Fruit fly (Drosophila melanogaster) whole organism, embryonic: Measurements from ENCODE around the gene trem.
A peak's percentile ranks its signal among the peaks of the same experiment; 100 is the strongest.

Experiments
- Bteb2 ChIP-seq: fragments of 200-800 bp; sonication (Bioruptor generic); optimal IDR thresholded peaks from 2 replicates; lab custom pipeline; 2016; ENCODE audit warnings: missing biosample characterization, missing genetic modification characterization
- CG10274 ChIP-seq: fragments of 200-800 bp; sonication (Bioruptor generic); optimal IDR thresholded peaks from 3 replicates; lab custom pipeline; 2017; ENCODE audit warnings: missing biosample characterization, mild to moderate bottlenecking, missing genetic modification characterization
- CG10431 ChIP-seq: fragments of 200-800 bp; sonication (Bioruptor generic); optimal IDR thresholded peaks from 3 replicates; lab custom pipeline; 2018; ENCODE audit warnings: missing biosample characterization, mild to moderate bottlenecking, missing genetic modification characterization
- CG11085 ChIP-seq: fragments of 200-800 bp; sonication (Bioruptor generic); IDR thresholded peaks from 2 replicates; pipeline ENCODE4 v1.3.6; 2022; ENCODE audit warnings: missing biosample characterization, missing genetic modification characterization
- CG12071 ChIP-seq: fragments of 200-800 bp; sonication (Bioruptor generic); optimal IDR thresholded peaks from 3 replicates; lab custom pipeline; 2018; ENCODE audit warnings: missing biosample characterization, mild to moderate bottlenecking, missing genetic modification characterization
- CG12391 ChIP-seq: fragments of 200-800 bp; sonication (Bioruptor generic); optimal IDR thresholded peaks from 3 replicates; lab custom pipeline; 2018; ENCODE audit warnings: missing biosample characterization, mild to moderate bottlenecking, missing genetic modification characterization, moderate library complexity
- CG13123 ChIP-seq: fragments of 200-800 bp; sonication (Bioruptor generic); optimal IDR thresholded peaks from 2 replicates; lab custom pipeline; 2016; ENCODE audit warnings: missing biosample characterization, missing genetic modification characterization
- CG2678 ChIP-seq: fragments of 200-800 bp; sonication (Bioruptor generic); optimal IDR thresholded peaks from 3 replicates; lab custom pipeline; 2019; ENCODE audit warnings: missing biosample characterization, mild to moderate bottlenecking, missing genetic modification characterization, moderate library complexity
- CG31365 ChIP-seq: fragments of 200-800 bp; sonication (Bioruptor generic); optimal IDR thresholded peaks from 2 replicates; lab custom pipeline; 2018; ENCODE audit warnings: missing biosample characterization, mild to moderate bottlenecking, missing genetic modification characterization
- CG31441 ChIP-seq: fragments of 200-800 bp; sonication (Bioruptor generic); IDR thresholded peaks from 2 replicates; pipeline ENCODE4 v1.3.6; 2022; ENCODE audit warnings: missing biosample characterization, missing genetic modification characterization
- CG32772 ChIP-seq: fragments of 200-800 bp; sonication (Bioruptor generic); IDR thresholded peaks from 2 replicates; pipeline ENCODE4 v1.3.6; 2022; ENCODE audit warnings: missing biosample characterization, missing genetic modification characterization
- CG3726 ChIP-seq: fragments of 200-800 bp; sonication (Bioruptor generic); IDR thresholded peaks from 3 replicates; pipeline ENCODE4, ENCODE4 v1.3.6; 2022; ENCODE audit warnings: missing biosample characterization, missing genetic modification characterization
- CG3995 ChIP-seq: fragments of 200-800 bp; sonication (Bioruptor generic); optimal IDR thresholded peaks from 3 replicates; lab custom pipeline; 2016; ENCODE audit warnings: missing biosample characterization, missing genetic modification characterization
- CG6683 ChIP-seq: fragments of 200-800 bp; sonication (Bioruptor generic); optimal IDR thresholded peaks from 2 replicates; lab custom pipeline; 2017; ENCODE audit warnings: missing biosample characterization, mild to moderate bottlenecking, missing genetic modification characterization, missing genetic modification reagents
- CG7357 ChIP-seq: fragments of 200-800 bp; sonication (Bioruptor generic); IDR thresholded peaks from 3 replicates; pipeline ENCODE4 v1.3.6; 2022; ENCODE audit warnings: missing biosample characterization, missing genetic modification characterization
- CG7928 ChIP-seq: fragments of 200-800 bp; sonication (Bioruptor generic); optimal IDR thresholded peaks from 2 replicates; lab custom pipeline; 2017; ENCODE audit warnings: missing biosample characterization, mild to moderate bottlenecking, missing genetic modification characterization
- CoRest ChIP-seq: fragments of 200-800 bp; sonication (Bioruptor generic); optimal IDR thresholded peaks from 3 replicates; lab custom pipeline; 2018; ENCODE audit warnings: missing biosample characterization, mild to moderate bottlenecking, missing genetic modification characterization, moderate library complexity
- Dad ChIP-seq: fragments of 200-800 bp; sonication (Bioruptor generic); optimal IDR thresholded peaks from 3 replicates; lab custom pipeline; 2016; ENCODE audit warnings: missing biosample characterization, missing genetic modification characterization
- Dip3 ChIP-seq: fragments of 200-800 bp; sonication (Bioruptor generic); optimal IDR thresholded peaks from 3 replicates; lab custom pipeline; 2016; ENCODE audit warnings: missing biosample characterization, missing genetic modification characterization
- Elba2 ChIP-seq: fragments of 200-800 bp; sonication (Bioruptor generic); optimal IDR thresholded peaks from 3 replicates; lab custom pipeline; 2016; ENCODE audit warnings: missing biosample characterization, missing genetic modification characterization
- H15 ChIP-seq: fragments of 200-800 bp; sonication (Bioruptor generic); IDR thresholded peaks from 3 replicates; pipeline ENCODE4 v1.3.6; 2022; ENCODE audit warnings: missing biosample characterization, missing genetic modification characterization
- Lim3 ChIP-seq: fragments of 200-800 bp; sonication (Bioruptor generic); IDR thresholded peaks from 2 replicates; pipeline ENCODE4 v1.3.6; 2022; ENCODE audit warnings: missing biosample characterization, missing genetic modification characterization
- MBD-R2 ChIP-seq: fragments of 200-800 bp; sonication (Bioruptor generic); IDR thresholded peaks from 2 replicates; pipeline ENCODE4 v1.3.6; 2022; ENCODE audit warnings: missing biosample characterization, missing genetic modification characterization
- Max ChIP-seq: fragments of 200-800 bp; sonication (Bioruptor generic); optimal IDR thresholded peaks from 2 replicates; lab custom pipeline; 2016; ENCODE audit warnings: missing biosample characterization, mild to moderate bottlenecking, missing genetic modification characterization
- Nf-YB ChIP-seq: fragments of 200-800 bp; sonication (Bioruptor generic); optimal IDR thresholded peaks from 3 replicates; lab custom pipeline; 2019; ENCODE audit warnings: missing biosample characterization, mild to moderate bottlenecking, missing genetic modification characterization, moderate library complexity
- Opbp ChIP-seq: fragments of 200-800 bp; sonication (Bioruptor generic); IDR thresholded peaks from 3 replicates; pipeline ENCODE4 v1.3.6; 2022; ENCODE audit warnings: missing biosample characterization, missing genetic modification characterization; ENCODE audit not compliant: partially characterized antibody
- Scr ChIP-seq: fragments of 200-800 bp; sonication (Bioruptor generic); IDR thresholded peaks from 2 replicates; pipeline ENCODE4 v1.3.6; 2022; ENCODE audit warnings: missing biosample characterization, missing genetic modification characterization; ENCODE audit not compliant: partially characterized antibody
- Six4 ChIP-seq: fragments of 200-800 bp; sonication (Bioruptor generic); optimal IDR thresholded peaks from 2 replicates; lab custom pipeline; 2016; ENCODE audit warnings: missing biosample characterization, missing genetic modification characterization
- Sry-β ChIP-seq: fragments of 200-800 bp; sonication (Bioruptor generic); optimal IDR thresholded peaks from 2 replicates; lab custom pipeline; 2018; ENCODE audit warnings: missing biosample characterization, mild to moderate bottlenecking, missing genetic modification characterization, moderate library complexity
- TFAM ChIP-seq: fragments of 200-800 bp; sonication (Bioruptor generic); optimal IDR thresholded peaks from 2 replicates; lab custom pipeline; 2017; ENCODE audit warnings: missing biosample characterization, missing genetic modification characterization, inconsistent platforms
- Trl ChIP-seq, 3 experiments: fragments of >200 bp in 2 of 3; fragments of 200-800 bp in 1 of 3; sonication (Bioruptor generic) in 1 of 3; optimal IDR thresholded peaks; 2 replicates in 1 of 3; 3 replicates in 2 of 3; lab custom pipeline; 2016 to 2017; ENCODE audit warnings: missing biosample characterization in 1 of 3, missing genetic modification characterization in 1 of 3
- bab2 ChIP-seq: fragments of 200-800 bp; sonication (Bioruptor generic); optimal IDR thresholded peaks from 2 replicates; lab custom pipeline; 2016; ENCODE audit warnings: missing biosample characterization, missing genetic modification characterization
- chm ChIP-seq: fragments of 200-800 bp; sonication (Bioruptor generic); IDR thresholded peaks from 2 replicates; pipeline ENCODE4 v1.3.6; 2022; ENCODE audit warnings: missing biosample characterization, missing genetic modification characterization
- crc ChIP-seq: fragments of 200-800 bp; sonication (Bioruptor generic); optimal IDR thresholded peaks from 2 replicates; lab custom pipeline; 2016; ENCODE audit warnings: missing biosample characterization, missing genetic modification characterization
- emc ChIP-seq: fragments of 200-800 bp; sonication (Bioruptor generic); optimal IDR thresholded peaks from 2 replicates; lab custom pipeline; 2016; ENCODE audit warnings: missing biosample characterization, missing genetic modification characterization
- ems ChIP-seq: fragments of 200-800 bp; sonication (Bioruptor generic); optimal IDR thresholded peaks from 3 replicates; lab custom pipeline; 2016; ENCODE audit warnings: missing biosample characterization, missing genetic modification characterization
- fd3F ChIP-seq: fragments of 200-800 bp; sonication (Bioruptor generic); optimal IDR thresholded peaks from 2 replicates; lab custom pipeline; 2018; ENCODE audit warnings: missing biosample characterization, mild to moderate bottlenecking, missing genetic modification characterization, moderate library complexity
- gt ChIP-seq: fragments of 200-800 bp; sonication (Bioruptor generic); IDR thresholded peaks from 2 replicates; pipeline ENCODE4 v1.3.6; 2022; ENCODE audit warnings: missing biosample characterization, missing genetic modification characterization
- hbn ChIP-seq: fragments of 200-800 bp; sonication (Bioruptor generic); IDR thresholded peaks from 2 replicates; pipeline ENCODE4 v1.3.6; 2022; ENCODE audit warnings: missing biosample characterization, missing genetic modification characterization; ENCODE audit not compliant: partially characterized antibody
- jing ChIP-seq: fragments of 200-800 bp; sonication (Bioruptor generic); optimal IDR thresholded peaks from 2 replicates; lab custom pipeline; 2018; ENCODE audit warnings: missing biosample characterization, mild to moderate bottlenecking, missing genetic modification characterization
- lmd ChIP-seq: fragments of 200-800 bp; sonication (Bioruptor generic); IDR thresholded peaks from 2 replicates; pipeline ENCODE4 v1.3.6; 2022; ENCODE audit warnings: missing biosample characterization, missing genetic modification characterization
- oc ChIP-seq: fragments of 200-800 bp; sonication (Bioruptor generic); optimal IDR thresholded peaks from 2 replicates; lab custom pipeline; 2018; ENCODE audit warnings: missing biosample characterization, mild to moderate bottlenecking, missing genetic modification characterization, moderate library complexity
- pan ChIP-seq, 4 experiments: fragments of >200 bp in 3 of 4; fragments of 200-800 bp in 1 of 4; sonication (Bioruptor generic) in 1 of 4; optimal IDR thresholded peaks in 3 of 4; IDR thresholded peaks in 1 of 4; 2 replicates each; pipeline versions ENCODE4 v1.3.6 to Lab custom; 2017 to 2022; ENCODE audit warnings: missing biosample characterization in 2 of 4, missing genetic modification characterization in 2 of 4, mixed read lengths in 1 of 4
- pb ChIP-seq: fragments of 200-800 bp; sonication (Bioruptor generic); optimal IDR thresholded peaks from 3 replicates; lab custom pipeline; 2016; ENCODE audit warnings: missing biosample characterization, missing genetic modification characterization
- pzg ChIP-seq: fragments of 200-800 bp; sonication (Bioruptor generic); optimal IDR thresholded peaks from 3 replicates; lab custom pipeline; 2018; ENCODE audit warnings: missing biosample characterization, mild to moderate bottlenecking, missing genetic modification characterization, moderate library complexity
- repo ChIP-seq: fragments of 200-800 bp; sonication (Bioruptor generic); optimal IDR thresholded peaks from 2 replicates; lab custom pipeline; 2016; ENCODE audit warnings: missing biosample characterization, missing genetic modification characterization
- tll ChIP-seq, 2 experiments: fragments of 200-800 bp in 1 of 2; fragments of >200 bp in 1 of 2; sonication (Bioruptor generic) in 1 of 2; optimal IDR thresholded peaks; 2 replicates each; lab custom pipeline; 2017 to 2019; ENCODE audit warnings: missing biosample characterization in 2 of 2, missing genetic modification characterization in 2 of 2, mild to moderate bottlenecking in 1 of 2, moderate library complexity in 1 of 2
- trem ChIP-seq: fragments of 200-800 bp; optimal IDR thresholded peaks from 3 replicates; lab custom pipeline; 2019; ENCODE audit warnings: missing biosample characterization, mild to moderate bottlenecking, missing genetic modification characterization, moderate library complexity
- zen ChIP-seq: fragments of 200-800 bp; sonication (Bioruptor generic); optimal IDR thresholded peaks from 3 replicates; lab custom pipeline; 2018; ENCODE audit warnings: missing biosample characterization, mild to moderate bottlenecking, missing genetic modification characterization, moderate library complexity

Gene trem

dm6 chr3R:20035887-20036286, 4.8 kb upstream of the trem start, which contains the start of gene Regnase-1 (continued):
- TF ChIP-seq CG32772: peak; percentile 65; the same call in 1 of the 2 replicates
- TF ChIP-seq repo (GFP tag; lab: Kevin White, UChicago): peak; percentile 83
- peak; percentile 97 for TF ChIP-seq trem (tag; lab: Kevin White, UChicago)
- peak; percentile 92 for TF ChIP-seq Dad
- peak; percentile 95 for TF ChIP-seq hbn
- peak; percentile 87 for TF ChIP-seq emc (GFP tag; lab: Kevin White, UChicago)
- peak; percentile 85 for TF ChIP-seq Bteb2
- peak; percentile 81 for TF ChIP-seq Max (GFP tag; lab: Kevin White, UChicago)
- peak; percentile 94 for TF ChIP-seq CG12391 (tag; lab: Kevin White, UChicago)
- peak; percentile 95 for TF ChIP-seq pzg (GFP tag; lab: Kevin White, UChicago)
- TF ChIP-seq Trl (optimal IDR thresholded peaks at IDR 0.05; lab: Kevin White, UChicago): no peak
- peak; percentile 91 for TF ChIP-seq Trl (GFP tag; optimal IDR thresholded peaks at IDR 0.05; lab: Kevin White, UChicago)
- peak; percentile 67 for TF ChIP-seq lmd (GFP tag; lab: Robert Waterston, UW)
- peak; percentile 88 for TF ChIP-seq CG10431
- peak; percentile 55 for TF ChIP-seq jing (GFP tag; lab: Kevin White, UChicago)
- TF ChIP-seq crc: peak; percentile 86
- TF ChIP-seq CG10274 (GFP tag; lab: Kevin White, UChicago): peak; percentile 79
- TF ChIP-seq bab2 (GFP tag; lab: Kevin White, UChicago): peak; percentile 73
- peak; percentile 98 for TF ChIP-seq Opbp (GFP tag; lab: Robert Waterston, UW)
- TF ChIP-seq CG11085 (GFP tag; lab: Robert Waterston, UW): peak; percentile 84; the same call in 1 of the 2 replicates
- TF ChIP-seq MBD-R2: peak; percentile 96
- no peak for TF ChIP-seq CG7357 (GFP tag; lab: Robert Waterston, UW)
- TF ChIP-seq CG13123 (GFP tag; lab: Kevin White, UChicago): peak; percentile 83
- TF ChIP-seq Six4 (GFP tag; lab: Kevin White, UChicago): peak; percentile 86
- TF ChIP-seq pb (GFP tag; lab: Kevin White, UChicago): peak; percentile 89
- TF ChIP-seq CG6683 (GFP tag; lab: Kevin White, UChicago): peak; percentile 89
- peak; percentile 84 for TF ChIP-seq oc (tag; lab: Kevin White, UChicago)
- peak; percentile 95 for TF ChIP-seq CG12071 (GFP tag; lab: Kevin White, UChicago)
- peak; percentile 79 for TF ChIP-seq CG3995 (GFP tag; lab: Kevin White, UChicago)
- peak; percentile 86 for TF ChIP-seq CG31365 (tag; lab: Kevin White, UChicago)
- peak; percentile 60 for TF ChIP-seq Dip3
- TF ChIP-seq fd3F (GFP tag; lab: Kevin White, UChicago): peak; percentile 87
- TF ChIP-seq CG31441 (GFP tag; lab: Robert Waterston, UW): peak; percentile 94
- peak; percentile 67 for TF ChIP-seq CG7928 (GFP tag; lab: Kevin White, UChicago)
- peak; percentile 78 for TF ChIP-seq Nf-YB
- TF ChIP-seq TFAM (GFP tag; lab: Kevin White, UChicago): peak; percentile 89
- TF ChIP-seq CG3726 (GFP tag; lab: Robert Waterston, UW): peak; percentile 77; the same call in 1 of the 3 replicates
- peak; percentile 80 for TF ChIP-seq ems
- peak; percentile 44; the same call in 1 of the 2 replicates for TF ChIP-seq gt (GFP tag; lab: Robert Waterston, UW)
- TF ChIP-seq Elba2: peak; percentile 39
- TF ChIP-seq CoRest: peak; percentile 93
- TF ChIP-seq Lim3 (GFP tag; lab: Robert Waterston, UW): no peak
- TF ChIP-seq pan (optimal IDR thresholded peaks at IDR 0.05; lab: Kevin White, UChicago): no peak
- peak in 1 of 2 experiments; percentile 90 for TF ChIP-seq pan (GFP tag; optimal IDR thresholded peaks at IDR 0.05 in 1 of 2, IDR thresholded peaks at IDR 0.05 in 1 of 2)
- peak; percentile 83 for TF ChIP-seq zen (tag; lab: Kevin White, UChicago)
- peak; percentile 97 for TF ChIP-seq chm (GFP tag; lab: Robert Waterston, UW)
- TF ChIP-seq tll (GFP tag; optimal IDR thresholded peaks at IDR 0.05; lab: Kevin White, UChicago): no peak
- TF ChIP-seq CG2678 (tag; lab: Kevin White, UChicago): peak; percentile 82
- TF ChIP-seq H15 (GFP tag; lab: Robert Waterston, UW): peak; percentile 88
- peak; percentile 74 for TF ChIP-seq Sry-β
- peak; percentile 96 for TF ChIP-seq Scr (GFP tag; lab: Robert Waterston, UW)
